Worm (Caenorhabditis elegans) whole organism, L4 larva: ENCODE results near the gene F59B1.4.

Experiments used
- R02D3.7 ChIP-seq: fragments of 150-350 bp; sonication (generic microtip); optimal IDR thresholded peaks from 3 replicates; lab custom pipeline; 2014; ENCODE audit warnings: missing biosample characterization, missing genetic modification characterization
- Y5F2A.4 ChIP-seq: fragments of 200-800 bp; sonication (Bioruptor generic); optimal IDR thresholded peaks from 2 replicates; lab custom pipeline; 2018; ENCODE audit warnings: mild to moderate bottlenecking, missing genetic modification characterization, missing compliant biosample characterization
- ZK546.5 ChIP-seq, 2 experiments: sonication (generic microtip); optimal IDR thresholded peaks; 2 replicates each; lab custom pipeline; 2017; ENCODE audit warnings: missing biosample characterization in 2 of 2, missing genetic modification characterization in 2 of 2
- aha-1 ChIP-seq: fragments of 150-350 bp; peaks from one replicate; lab custom pipeline; 2014; ENCODE audit warnings: missing biosample characterization, missing genetic modification characterization
- aly-2 ChIP-seq: sonication (generic microtip); optimal IDR thresholded peaks from 2 replicates; lab custom pipeline; 2018; ENCODE audit warnings: missing biosample characterization, missing genetic modification characterization
- ceh-20 ChIP-seq: fragments of 200-800 bp; sonication (Bioruptor generic); IDR thresholded peaks from 2 replicates; pipeline ENCODE4 v1.3.6; 2022; ENCODE audit warnings: missing genetic modification reagents, missing genetic modification characterization, missing compliant biosample characterization
- ceh-28 ChIP-seq: fragments of 150-350 bp; optimal IDR thresholded peaks from 2 replicates; lab custom pipeline; 2014; ENCODE audit warnings: missing biosample characterization, missing genetic modification reagents, missing genetic modification characterization
- daf-19 ChIP-seq: fragments of 200-800 bp; sonication (Bioruptor generic); conservative IDR thresholded peaks from 2 replicates; pipeline ENCODE4 v1.3.6; 2022; ENCODE audit warnings: missing genetic modification characterization, missing compliant biosample characterization
- dmd-6 ChIP-seq: fragments of 200-800 bp; sonication (Bioruptor generic); IDR thresholded peaks from 2 replicates; pipeline ENCODE4 v1.3.6; 2022; ENCODE audit warnings: missing genetic modification reagents, missing genetic modification characterization, missing compliant biosample characterization
- duxl-1 ChIP-seq: sonication (generic microtip); optimal IDR thresholded peaks from 2 replicates; lab custom pipeline; 2016; ENCODE audit warnings: mild to moderate bottlenecking, missing genetic modification characterization, moderate library complexity, missing compliant biosample characterization; ENCODE audit not compliant: poor library complexity
- egl-27 ChIP-seq: sonication (generic microtip); optimal IDR thresholded peaks from 3 replicates; lab custom pipeline; 2017; ENCODE audit warnings: missing biosample characterization, missing genetic modification reagents, missing genetic modification characterization
- egl-43 ChIP-seq: fragments of 200-800 bp; sonication (Bioruptor generic); IDR thresholded peaks from 2 replicates; pipeline ENCODE4 v1.3.6; 2022; ENCODE audit warnings: missing genetic modification reagents, missing genetic modification characterization, missing compliant biosample characterization
- hlh-30 ChIP-seq: sonication (generic microtip); optimal IDR thresholded peaks from 2 replicates; lab custom pipeline; 2017; ENCODE audit warnings: antibody characterized with exemption, mild to moderate bottlenecking, missing genetic modification characterization, missing compliant biosample characterization; ENCODE audit not compliant: insufficient read depth
- hmg-1.1 ChIP-seq: fragments of 200-800 bp; sonication (Bioruptor generic); IDR thresholded peaks from 2 replicates; pipeline ENCODE4 v1.3.6; 2022; ENCODE audit warnings: missing genetic modification reagents, missing genetic modification characterization, missing compliant biosample characterization
- lim-7 ChIP-seq: fragments of 200-800 bp; sonication (Bioruptor generic); IDR thresholded peaks from 2 replicates; pipeline ENCODE4 v1.3.6; 2022; ENCODE audit warnings: missing genetic modification characterization, missing compliant biosample characterization
- lin-1 ChIP-seq: fragments of 200-800 bp; sonication (Bioruptor generic); IDR thresholded peaks from 2 replicates; pipeline ENCODE4 v1.3.6; 2022; ENCODE audit warnings: missing genetic modification reagents, missing genetic modification characterization, missing compliant biosample characterization
- lin-13 ChIP-seq: fragments of 150-350 bp; optimal IDR thresholded peaks from 2 replicates; lab custom pipeline; 2014; ENCODE audit warnings: missing biosample characterization, missing genetic modification reagents, missing genetic modification characterization
- madf-5 ChIP-seq, 2 experiments: fragments of 200-800 bp; sonication (Bioruptor generic); IDR thresholded peaks; 2 replicates each; pipeline ENCODE4 v1.3.6; 2022; ENCODE audit warnings: missing compliant biosample characterization in 2 of 2, missing genetic modification characterization in 2 of 2
- mdl-1 ChIP-seq, 2 experiments: fragments of 150-350 bp in 1 of 2; sonication (generic microtip) in 1 of 2; optimal IDR thresholded peaks; 2 replicates each; lab custom pipeline; 2014 to 2017; ENCODE audit warnings: missing biosample characterization in 2 of 2, missing genetic modification characterization in 2 of 2
- mxl-3 ChIP-seq: fragments of 200-800 bp; sonication (Bioruptor generic); optimal IDR thresholded peaks from 2 replicates; lab custom pipeline; 2018; ENCODE audit warnings: mild to moderate bottlenecking, missing genetic modification characterization, missing compliant biosample characterization
- nhr-102 ChIP-seq: sonication (generic microtip); optimal IDR thresholded peaks from 2 replicates; lab custom pipeline; 2016; ENCODE audit warnings: mild to moderate bottlenecking, missing genetic modification characterization, moderate library complexity, missing compliant biosample characterization
- nhr-11 ChIP-seq: fragments of 150-350 bp; optimal IDR thresholded peaks from 2 replicates; lab custom pipeline; 2014; ENCODE audit warnings: missing biosample characterization, missing genetic modification characterization
- nhr-25 ChIP-seq: sonication (generic microtip); optimal IDR thresholded peaks from 2 replicates; lab custom pipeline; 2017; ENCODE audit warnings: missing genetic modification characterization, mild to moderate bottlenecking, missing compliant biosample characterization, antibody characterized with exemption, moderate library complexity, borderline replicate concordance; ENCODE audit not compliant: insufficient read depth
- nhr-28 ChIP-seq: fragments of 150-350 bp; optimal IDR thresholded peaks from 2 replicates; lab custom pipeline; 2014; ENCODE audit warnings: missing biosample characterization, missing genetic modification characterization
- nhr-42 ChIP-seq: fragments of 200-800 bp; sonication (Bioruptor generic); IDR thresholded peaks from 2 replicates; pipeline ENCODE4 v1.3.6; 2022; ENCODE audit warnings: missing genetic modification characterization, missing compliant biosample characterization
- nhr-6 ChIP-seq: fragments of 150-350 bp; optimal IDR thresholded peaks from 2 replicates; lab custom pipeline; 2014; ENCODE audit warnings: missing biosample characterization, missing genetic modification characterization
- nhr-76 ChIP-seq: fragments of 150-350 bp; optimal IDR thresholded peaks from 2 replicates; lab custom pipeline; 2014; ENCODE audit warnings: missing biosample characterization, missing genetic modification characterization
- saeg-2 ChIP-seq: fragments of 200-800 bp; sonication (Bioruptor generic); IDR thresholded peaks from 2 replicates; pipeline ENCODE4 v1.3.6; 2022; ENCODE audit warnings: missing genetic modification reagents, missing genetic modification characterization, missing compliant biosample characterization
- set-16 ChIP-seq: fragments of 200-800 bp; sonication (Bioruptor generic); IDR thresholded peaks from 2 replicates; pipeline ENCODE4 v1.3.6; 2022; ENCODE audit warnings: missing genetic modification reagents, missing genetic modification characterization, missing compliant biosample characterization
- spr-1 ChIP-seq: sonication (generic microtip); optimal IDR thresholded peaks from 2 replicates; lab custom pipeline; 2016; ENCODE audit warnings: mild to moderate bottlenecking, missing genetic modification characterization, missing compliant biosample characterization
- spr-3 ChIP-seq: fragments of 200-800 bp; sonication (Bioruptor generic); optimal IDR thresholded peaks from 2 replicates; lab custom pipeline; 2018; ENCODE audit warnings: mild to moderate bottlenecking, missing genetic modification characterization, missing compliant biosample characterization
- tra-1 ChIP-seq: fragments of 200-800 bp; sonication (Bioruptor generic); IDR thresholded peaks from 2 replicates; pipeline ENCODE4 v1.3.6; 2022; ENCODE audit warnings: missing genetic modification reagents, missing genetic modification characterization, missing compliant biosample characterization
- unc-62 ChIP-seq, 3 experiments: fragments of 150-350 bp in 1 of 3; sonication (generic microtip); optimal IDR thresholded peaks in 2 of 3; peaks in 1 of 3; 1 replicate in 1 of 3; 2 replicates in 2 of 3; lab custom pipeline; 2014 to 2017; ENCODE audit warnings: missing biosample characterization in 3 of 3, missing genetic modification characterization in 3 of 3, missing genetic modification reagents in 3 of 3, missing genotype in 1 of 3
- zfp-2 ChIP-seq: sonication (generic microtip); optimal IDR thresholded peaks from 2 replicates; lab custom pipeline; 2016; ENCODE audit warnings: mild to moderate bottlenecking, missing genetic modification characterization, missing compliant biosample characterization
- zfp-3 ChIP-seq: fragments of 200-800 bp; sonication (Bioruptor generic); conservative IDR thresholded peaks from 2 replicates; pipeline ENCODE4 v1.3.6; 2022; ENCODE audit warnings: missing genetic modification reagents, missing genetic modification characterization, missing compliant biosample characterization
- ztf-11 ChIP-seq: fragments of 150-350 bp; optimal IDR thresholded peaks from 2 replicates; lab custom pipeline; 2014; ENCODE audit warnings: missing biosample characterization, missing genetic modification characterization

The F59B1.4 gene

DNA sequence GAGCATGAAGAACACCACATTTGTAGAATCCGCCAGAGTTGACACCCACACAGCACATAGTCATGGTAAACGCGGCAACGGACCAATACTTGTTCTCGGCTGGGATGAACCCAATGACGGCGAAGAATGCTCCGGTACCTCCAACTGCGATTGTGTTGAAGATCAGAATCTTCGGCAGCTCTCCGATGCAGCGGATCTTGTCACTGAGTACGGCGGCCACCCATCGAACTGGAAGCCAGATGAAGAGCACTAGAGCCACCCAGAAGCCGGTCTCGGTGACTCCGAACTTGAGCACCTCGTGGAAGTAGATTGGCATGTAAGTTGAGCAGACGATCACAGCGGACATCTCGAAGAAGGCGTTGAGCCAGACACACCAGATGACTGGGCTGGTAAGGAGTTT is 13.8 kb downstream of the F59B1.4 start:
- TF ChIP-seq ceh-20 (GFP tag; lab: Robert Waterston, UW) (no peak), madf-5 (GFP tag; IDR thresholded peaks at IDR 0.05; lab: Robert Waterston, UW) (no peak), aha-1 (tag; lab: Kevin White, UChicago) (no peak), ZK546.5 (tag; optimal IDR thresholded peaks at IDR 0.05; lab: Kevin White, UChicago) (no peak), spr-3 (no peak), nhr-42 (GFP tag; lab: Robert Waterston, UW) (no peak), ceh-28 (no peak), set-16 (GFP tag; lab: Robert Waterston, UW) (peak; percentile 61), unc-62 (GFP tag; optimal IDR thresholded peaks at IDR 0.05 in 1 of 2; lab: Kevin White, UChicago) (peak in 1 of 2 experiments; percentile 13), unc-62 (tag; optimal IDR thresholded peaks at IDR 0.05; lab: Kevin White, UChicago) (no peak), spr-1 (tag; lab: Kevin White, UChicago) (no peak)

DNA sequence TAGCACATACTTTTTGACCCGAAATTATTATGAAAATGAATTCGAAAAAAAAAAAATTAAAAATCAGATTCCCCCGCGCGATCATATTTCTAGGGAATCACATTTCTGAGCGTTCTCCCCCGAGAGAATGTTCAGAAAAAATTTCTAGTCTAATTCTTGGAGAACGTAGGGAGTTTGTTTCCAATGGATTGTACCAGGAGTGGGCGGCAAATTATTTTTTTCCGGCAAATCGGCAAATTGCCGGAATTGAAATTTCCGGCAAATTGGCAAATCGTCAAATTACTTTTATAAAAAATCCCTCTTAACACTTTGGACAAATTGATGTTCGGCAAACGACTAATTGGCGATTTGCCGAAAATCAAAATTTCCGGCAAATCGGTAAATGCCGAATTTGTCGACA is 15.2 kb downstream of the F59B1.4 start, which contains the start of gene T22F3.10:
Gene T22F3.10 (minus strand): TSS at position 101 of the 400 bp plus-strand sequence.
- no peak for TF ChIP-seq egl-27 (tag; lab: Kevin White, UChicago)
- TF ChIP-seq R02D3.7 (tag; lab: Kevin White, UChicago): no peak
- no peak for TF ChIP-seq tra-1 (GFP tag; lab: Robert Waterston, UW)
- TF ChIP-seq duxl-1: no peak
- no peak for TF ChIP-seq ceh-28
- no peak for TF ChIP-seq hmg-1.1 (GFP tag; lab: Robert Waterston, UW)
- TF ChIP-seq unc-62 (GFP tag; optimal IDR thresholded peaks at IDR 0.05 in 1 of 2; lab: Kevin White, UChicago): no peak
- no peak for TF ChIP-seq unc-62 (tag; optimal IDR thresholded peaks at IDR 0.05; lab: Kevin White, UChicago)
- TF ChIP-seq ztf-11 (tag; lab: Kevin White, UChicago): no peak
- no peak for TF ChIP-seq zfp-2
- TF ChIP-seq daf-19 (GFP tag; lab: Robert Waterston, UW): no peak
- TF ChIP-seq aly-2 (tag; lab: Kevin White, UChicago): no peak
- TF ChIP-seq Y5F2A.4: no peak
- no peak for TF ChIP-seq lin-1 (GFP tag; lab: Robert Waterston, UW)
- no peak for TF ChIP-seq aha-1 (tag; lab: Kevin White, UChicago)
- TF ChIP-seq nhr-76 (tag; lab: Kevin White, UChicago): no peak
- no peak for TF ChIP-seq nhr-102 (tag; lab: Kevin White, UChicago)
- TF ChIP-seq nhr-6 (tag; lab: Kevin White, UChicago): no peak
- no peak for TF ChIP-seq lim-7 (GFP tag; lab: Robert Waterston, UW)
- no peak for TF ChIP-seq nhr-11 (tag; lab: Kevin White, UChicago)
- TF ChIP-seq zfp-3: no peak

DNA sequence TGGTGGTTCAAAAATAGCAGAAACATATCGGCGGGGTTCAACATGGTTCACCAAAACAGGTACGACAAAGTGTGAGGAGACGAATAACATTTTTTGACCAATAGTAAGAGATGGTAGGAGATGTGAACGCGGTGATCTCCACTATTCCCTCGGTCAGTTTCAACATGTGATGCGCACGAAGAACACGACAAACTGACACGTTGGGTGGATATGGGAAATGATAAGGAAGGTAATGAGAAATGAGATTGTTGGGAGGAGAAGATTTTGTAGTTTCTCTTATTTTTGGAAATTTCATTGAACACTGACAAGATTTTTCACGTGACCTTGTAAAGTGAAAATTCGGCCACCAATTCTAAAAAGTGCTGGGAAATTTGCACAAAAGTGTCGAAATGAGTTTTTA is 16.1 kb downstream of the F59B1.4 start:
- TF ChIP-seq mxl-3 (GFP tag; lab: Kevin White, UChicago) (peak; percentile 81), nhr-76 (tag; lab: Kevin White, UChicago) (no peak), lin-13 (GFP tag; lab: Kevin White, UChicago) (no peak), nhr-25 (tag; lab: Kevin White, UChicago) (no peak), mdl-1 (tag; optimal IDR thresholded peaks at IDR 0.05; lab: Kevin White, UChicago) (peak in 1 of 2 experiments; percentile 40), dmd-6 (GFP tag; lab: Robert Waterston, UW) (peak; percentile 64), saeg-2 (GFP tag; lab: Robert Waterston, UW) (no peak), egl-43 (GFP tag; lab: Robert Waterston, UW) (no peak), nhr-28 (tag; lab: Kevin White, UChicago) (peak; percentile 93), hlh-30 (tag; lab: Kevin White, UChicago) (peak; percentile 35)
